Worm (Caenorhabditis elegans): ENCODE results near the gene catp-5.

The catp-5 gene

ce11 chrX:8109531-8109930 is 10.9 kb upstream of the catp-5 start:
- TF ChIP-seq tbp1 (GFP tag; optimal IDR thresholded peaks at IDR 0.05): peak; percentile 10
- no peak for TF ChIP-seq F52B5.7 (tag; optimal IDR thresholded peaks at IDR 0.05)
- peak; percentile 35 for TF ChIP-seq nhr-80 (tag; optimal IDR thresholded peaks at IDR 0.05)
- TF ChIP-seq rcor-1 (GFP tag; IDR thresholded peaks at IDR 0.05): no peak
- peak in 1 of 2 experiments; percentile 28 for TF ChIP-seq let-607 (tag; optimal IDR thresholded peaks at IDR 0.05)
- no peak for TF ChIP-seq athp-1 (tag; optimal IDR thresholded peaks at IDR 0.05)
- no peak for TF ChIP-seq T26A5.8 (tag; optimal IDR thresholded peaks at IDR 0.05)
- TF ChIP-seq snpc-1.1 (tag; optimal IDR thresholded peaks at IDR 0.05; ENCODE audit: insufficient read depth): no peak
- TF ChIP-seq let-526 (GFP tag; IDR thresholded peaks at IDR 0.05): no peak
- peak; percentile 10 for TF ChIP-seq ceh-27 (GFP tag; optimal IDR thresholded peaks at IDR 0.05)
- TF ChIP-seq pha-4 (tag; optimal IDR thresholded peaks at IDR 0.05): peak; percentile 21
- no peak for TF ChIP-seq nhr-120 (GFP tag; IDR thresholded peaks at IDR 0.05)
- TF ChIP-seq ztf-6 (GFP tag; IDR thresholded peaks at IDR 0.05): no peak
- no peak for TF ChIP-seq sdz-38 (tag; optimal IDR thresholded peaks at IDR 0.05)
- no peak for TF ChIP-seq B0261.1 (tag; optimal IDR thresholded peaks at IDR 0.05)
- no peak for TF ChIP-seq D2030.7 (GFP tag; IDR thresholded peaks at IDR 0.05)
- TF ChIP-seq hsf-1 (GFP tag; IDR thresholded peaks at IDR 0.05): peak; percentile 71
- 0 out of 2 replicates have a peak, but pooled peaks have one; percentile 4 for TF ChIP-seq hmg-1.2 (GFP tag; IDR thresholded peaks at IDR 0.05)
- TF ChIP-seq lsl-1 (GFP tag; optimal IDR thresholded peaks at IDR 0.05): no peak
- no peak for TF ChIP-seq egrh-3 (GFP tag; IDR thresholded peaks at IDR 0.05)
- no peak for TF ChIP-seq nfya-2 (GFP tag; IDR thresholded peaks at IDR 0.05)
- no peak for TF ChIP-seq ekl-4 (GFP tag; IDR thresholded peaks at IDR 0.05)
- TF ChIP-seq mel-28 (tag; optimal IDR thresholded peaks at IDR 0.05; ENCODE audit: borderline replicate concordance): no peak
- no peak for TF ChIP-seq ceh-100 (GFP tag; IDR thresholded peaks at IDR 0.05)
- TF ChIP-seq F49E8.2 (tag; optimal IDR thresholded peaks at IDR 0.05; ENCODE audit: insufficient read depth): no peak
- TF ChIP-seq lin-40 (tag; optimal IDR thresholded peaks at IDR 0.05): peak; percentile 44

ce11 chrX:8107921-8108320 is 9.3 kb upstream of the catp-5 start, which contains the start of gene K07E3.9:
Gene K07E3.9 (plus strand): TSS chrX:8108221.
- TF ChIP-seq lsy-27 (tag; optimal IDR thresholded peaks at IDR 0.05; ENCODE audit: borderline replicate concordance, insufficient read depth): no peak
- no peak for TF ChIP-seq egrh-3 (GFP tag; IDR thresholded peaks at IDR 0.05)
- no peak for TF ChIP-seq nhr-120 (GFP tag; IDR thresholded peaks at IDR 0.05)
- no peak for TF ChIP-seq Y53G8AR.9 (GFP tag; conservative IDR thresholded peaks at IDR 0.05)
- no peak for TF ChIP-seq F23B12.7 (tag; optimal IDR thresholded peaks at IDR 0.05; ENCODE audit: insufficient read depth)
- no peak for TF ChIP-seq ztf-6 (GFP tag; IDR thresholded peaks at IDR 0.05)
- TF ChIP-seq Y53F4B.3 (GFP tag; IDR thresholded peaks at IDR 0.05): no peak
- TF ChIP-seq Y67H2A.10 (GFP tag; conservative IDR thresholded peaks at IDR 0.05): no peak
- no peak for TF ChIP-seq akir-1 (GFP tag; optimal IDR thresholded peaks at IDR 0.05)

DNA sequence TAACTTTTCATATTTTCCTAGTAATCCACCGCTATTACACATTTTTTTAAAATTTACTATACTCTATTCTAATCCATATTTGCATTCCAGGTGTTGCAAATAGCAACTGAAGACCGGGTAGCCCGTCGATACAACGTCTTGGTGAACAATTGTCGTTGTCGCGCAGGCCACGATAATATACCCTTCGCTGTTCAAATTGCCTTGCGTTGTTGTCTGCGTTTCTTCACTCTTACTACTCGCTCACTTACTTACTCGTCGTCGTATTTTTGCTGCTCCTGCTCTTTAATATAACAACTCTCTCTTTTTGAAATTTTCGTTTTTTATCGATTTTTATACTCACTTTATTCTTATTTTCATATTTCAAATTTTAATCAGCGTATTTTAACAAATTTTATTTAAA is 5.2 kb upstream of the catp-5 start, which contains the start of gene K07E3.2:
TSS of gene K07E3.2 (plus strand) at position 400 of the 400 bp plus-strand sequence.
- TF ChIP-seq sptf-2 (GFP tag; optimal IDR thresholded peaks at IDR 0.05) (no peak), ZK185.1 (tag; optimal IDR thresholded peaks at IDR 0.05; ENCODE audit: poor library complexity, severe bottlenecking) (peak; percentile 23), nhr-80 (tag; optimal IDR thresholded peaks at IDR 0.05) (peak; percentile 8), gei-17 (GFP tag; optimal IDR thresholded peaks at IDR 0.05) (peak; percentile 40), lin-40 (tag; optimal IDR thresholded peaks at IDR 0.05) (peak; percentile 57), hmg-1.2 (GFP tag; IDR thresholded peaks at IDR 0.05) (peak; percentile 63; the same call in 1 of the 2 replicates), snpc-1.1 (tag; optimal IDR thresholded peaks at IDR 0.05; ENCODE audit: insufficient read depth) (no peak)
